Fruit fly (Drosophila melanogaster): Measurements from ENCODE around the gene MRP.

Gene MRP

dm6 chr2L:12708576-12708975 is 10.3 kb upstream of the MRP start:
- TF ChIP-seq Myc (optimal IDR thresholded peaks at IDR 0.05) (no peak), jim (GFP tag; optimal IDR thresholded peaks at IDR 0.05) (no peak), Dif (GFP tag; optimal IDR thresholded peaks at IDR 0.05; ENCODE audit: partially characterized antibody) (no peak), Jra (GFP tag; optimal IDR thresholded peaks at IDR 0.05) (no peak), Dfd (GFP tag; optimal IDR thresholded peaks at IDR 0.05) (no peak), Mio (GFP tag; optimal IDR thresholded peaks at IDR 0.05) (no peak), CG9705 (GFP tag; optimal IDR thresholded peaks at IDR 0.05) (no peak), dmrt93B (GFP tag; optimal IDR thresholded peaks at IDR 0.05) (no peak), CrebA (GFP tag; optimal IDR thresholded peaks at IDR 0.05; ENCODE audit: borderline replicate concordance) (no peak), fru (GFP tag; optimal IDR thresholded peaks at IDR 0.05) (no peak), dsf (GFP tag; optimal IDR thresholded peaks at IDR 0.05; ENCODE audit: borderline replicate concordance) (no peak)

dm6 chr2L:12712255-12712654 is 6.6 kb upstream of the MRP start:
- TF ChIP-seq dmrt93B (GFP tag; optimal IDR thresholded peaks at IDR 0.05) (no peak), N (GFP tag; optimal IDR thresholded peaks at IDR 0.05) (no peak), Dif (GFP tag; optimal IDR thresholded peaks at IDR 0.05; ENCODE audit: partially characterized antibody) (no peak), OdsH (GFP tag; optimal IDR thresholded peaks at IDR 0.05) (no peak), CG9705 (GFP tag; optimal IDR thresholded peaks at IDR 0.05) (no peak), brk (GFP tag; optimal IDR thresholded peaks at IDR 0.05) (no peak), GATAd (GFP tag; optimal IDR thresholded peaks at IDR 0.05) (no peak), sage (GFP tag; optimal IDR thresholded peaks at IDR 0.05) (no peak), tai (GFP tag; optimal IDR thresholded peaks at IDR 0.05) (no peak), Jra (GFP tag; optimal IDR thresholded peaks at IDR 0.05) (no peak), Hnf4 (GFP tag; optimal IDR thresholded peaks at IDR 0.05) (no peak), pan (optimal IDR thresholded peaks at IDR 0.05) (no peak), dsf (GFP tag; optimal IDR thresholded peaks at IDR 0.05; ENCODE audit: borderline replicate concordance) (no peak), Hr83 (GFP tag; optimal IDR thresholded peaks at IDR 0.05; ENCODE audit: poor library complexity, severe bottlenecking) (no peak), Hr78 (GFP tag; optimal IDR thresholded peaks at IDR 0.05) (no peak), CrebA (GFP tag; optimal IDR thresholded peaks at IDR 0.05; ENCODE audit: borderline replicate concordance) (no peak)

DNA sequence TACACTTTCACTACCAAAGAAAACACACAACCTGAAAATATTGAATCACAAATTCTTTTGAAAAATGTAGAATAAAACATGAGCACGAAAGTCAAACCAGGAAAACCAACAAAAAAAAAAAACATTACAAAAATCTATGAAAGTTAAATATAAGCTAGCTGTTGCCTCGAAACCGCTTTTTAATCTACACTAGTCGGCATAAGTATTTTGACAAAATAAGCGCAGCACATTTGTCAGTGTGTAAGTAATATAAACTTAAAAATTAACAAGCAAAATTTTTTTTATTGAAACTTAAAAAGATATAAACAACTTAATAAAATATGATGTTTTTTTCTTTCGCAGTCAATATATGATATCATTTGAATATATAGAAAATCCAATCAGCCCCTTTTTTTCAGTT is 6.0 kb upstream of the MRP start, which contains the start of gene CG5787:
TSS of gene CG5787 (minus strand) at position 101 of the 400 bp plus-strand sequence.
- no peak for TF ChIP-seq tai (GFP tag; optimal IDR thresholded peaks at IDR 0.05)
- TF ChIP-seq CG9705 (GFP tag; optimal IDR thresholded peaks at IDR 0.05): no peak
- no peak for TF ChIP-seq jim (GFP tag; optimal IDR thresholded peaks at IDR 0.05)
- no peak for TF ChIP-seq Mio (GFP tag; optimal IDR thresholded peaks at IDR 0.05)
- no peak for TF ChIP-seq Abd-B (GFP tag; optimal IDR thresholded peaks at IDR 0.05)
- no peak for TF ChIP-seq pan (optimal IDR thresholded peaks at IDR 0.05)
- no peak for TF ChIP-seq foxo (GFP tag; optimal IDR thresholded peaks at IDR 0.05)
- no peak for TF ChIP-seq h (GFP tag; optimal IDR thresholded peaks at IDR 0.05)
- TF ChIP-seq Hr78 (GFP tag; optimal IDR thresholded peaks at IDR 0.05): no peak
- no peak for TF ChIP-seq Vsx2 (GFP tag; optimal IDR thresholded peaks at IDR 0.05; ENCODE audit: partially characterized antibody)
- TF ChIP-seq CG32264 (GFP tag; optimal IDR thresholded peaks at IDR 0.05): no peak

- TF ChIP-seq Vsx2 (GFP tag; optimal IDR thresholded peaks at IDR 0.05; ENCODE audit: partially characterized antibody): no peak
- no peak for TF ChIP-seq usp (GFP tag; optimal IDR thresholded peaks at IDR 0.05)
- TF ChIP-seq brk (GFP tag; optimal IDR thresholded peaks at IDR 0.05): no peak
- no peak for TF ChIP-seq GATAd (GFP tag; optimal IDR thresholded peaks at IDR 0.05)
- no peak for TF ChIP-seq CG9705 (GFP tag; optimal IDR thresholded peaks at IDR 0.05)
- no peak for TF ChIP-seq fru (GFP tag; optimal IDR thresholded peaks at IDR 0.05)
- TF ChIP-seq dl (GFP tag; optimal IDR thresholded peaks at IDR 0.05; ENCODE audit: insufficient read depth in 1 of 2, partially characterized antibody in 2 of 2): no peak
- TF ChIP-seq Mio (GFP tag; optimal IDR thresholded peaks at IDR 0.05): no peak
- TF ChIP-seq rgr (GFP tag; optimal IDR thresholded peaks at IDR 0.05): no peak
- TF ChIP-seq Hnf4 (GFP tag; optimal IDR thresholded peaks at IDR 0.05): no peak
- TF ChIP-seq Abd-B (GFP tag; optimal IDR thresholded peaks at IDR 0.05): no peak
- TF ChIP-seq Dif (GFP tag; optimal IDR thresholded peaks at IDR 0.05; ENCODE audit: partially characterized antibody): no peak
- TF ChIP-seq sv (GFP tag; optimal IDR thresholded peaks at IDR 0.05): no peak
- no peak for TF ChIP-seq woc (GFP tag; optimal IDR thresholded peaks at IDR 0.05)
- no peak for TF ChIP-seq Sp1 (GFP tag; optimal IDR thresholded peaks at IDR 0.05)
- TF ChIP-seq sage (GFP tag; optimal IDR thresholded peaks at IDR 0.05): no peak
- TF ChIP-seq dsf (GFP tag; optimal IDR thresholded peaks at IDR 0.05; ENCODE audit: borderline replicate concordance): no peak
- TF ChIP-seq h (GFP tag; optimal IDR thresholded peaks at IDR 0.05): peak; percentile 57
- TF ChIP-seq CG32264 (GFP tag; optimal IDR thresholded peaks at IDR 0.05): no peak
- TF ChIP-seq Hr78 (GFP tag; optimal IDR thresholded peaks at IDR 0.05): no peak
- no peak for TF ChIP-seq ey (GFP tag; optimal IDR thresholded peaks at IDR 0.05)
- no peak for TF ChIP-seq Myc (optimal IDR thresholded peaks at IDR 0.05)
- TF ChIP-seq N (GFP tag; optimal IDR thresholded peaks at IDR 0.05): no peak
- peak; percentile 57 for TF ChIP-seq br (GFP tag; optimal IDR thresholded peaks at IDR 0.05)
- TF ChIP-seq Jra (GFP tag; optimal IDR thresholded peaks at IDR 0.05): no peak
- TF ChIP-seq Rel (GFP tag; optimal IDR thresholded peaks at IDR 0.05): no peak
- TF ChIP-seq Rel (tag; optimal IDR thresholded peaks at IDR 0.05): peak; percentile 80
Observed at dm6 chr2L:12719712-12720429, 1.0 kb downstream of the MRP start.
